Worm (Caenorhabditis elegans): ENCODE measurements around the gene srv-25.

srv-25 gene

ce11 chrIV:6335908-6336307 lies 32.4 kb upstream of the srv-25 start, which contains the start of gene mif-4:
TSS of gene mif-4 (minus strand) at chrIV:6335994.
- no peak for TF ChIP-seq ceh-45 (GFP tag; IDR thresholded peaks at IDR 0.05)

- TF ChIP-seq ceh-48 (tag; optimal IDR thresholded peaks at IDR 0.05) (no peak), ceh-19 (GFP tag; optimal IDR thresholded peaks at IDR 0.05) (no peak), pqm-1 (tag; optimal IDR thresholded peaks at IDR 0.05) (no peak), hlh-8 (tag; optimal IDR thresholded peaks at IDR 0.05) (no peak), T23F11.4 (GFP tag; optimal IDR thresholded peaks at IDR 0.05) (no peak), lin-11 (tag; optimal IDR thresholded peaks at IDR 0.05) (no peak), ceh-31 (tag; optimal IDR thresholded peaks at IDR 0.05) (no peak), ceh-34 (tag; optimal IDR thresholded peaks at IDR 0.05) (no peak), ceh-14 (tag; optimal IDR thresholded peaks at IDR 0.05) (no peak), dve-1 (tag; optimal IDR thresholded peaks at IDR 0.05) (no peak), fkh-6 (tag; optimal IDR thresholded peaks at IDR 0.05) (no peak), C08G9.2 (tag; optimal IDR thresholded peaks at IDR 0.05) (no peak), hlh-13 (GFP tag; optimal IDR thresholded peaks at IDR 0.05) (no peak), ama-1 (optimal IDR thresholded peaks at IDR 0.05) (no peak), tbx-2 (tag; optimal IDR thresholded peaks at IDR 0.05) (no peak)
These were observed 30.4 kb upstream of the srv-25 start, which contains the start of gene blos-2 for ce11 chrIV:6333915-6334314. TSS of gene blos-2 (plus strand) at chrIV:6334215.

ce11 chrIV:6330790-6331189 lies 27.2 kb upstream of the srv-25 start:
- no peak for TF ChIP-seq nhr-11 (tag; optimal IDR thresholded peaks at IDR 0.05)
- peak; percentile 11 for TF ChIP-seq rnt-1 (tag; optimal IDR thresholded peaks at IDR 0.05)
- peak; percentile 56 for TF ChIP-seq elt-2 (tag; optimal IDR thresholded peaks at IDR 0.05)
- TF ChIP-seq K02D7.2 (tag; optimal IDR thresholded peaks at IDR 0.05) = no peak
- TF ChIP-seq elt-4 (tag; optimal IDR thresholded peaks at IDR 0.05) = no peak

ce11 chrIV:6329339-6329738 lies 25.8 kb upstream of the srv-25 start, which contains the start of gene seu-1:
TSS of gene seu-1 (plus strand) at chrIV:6329639.
- TF ChIP-seq C38D4.7 (GFP tag; optimal IDR thresholded peaks at IDR 0.05) (no peak), tbx-2 (tag; optimal IDR thresholded peaks at IDR 0.05) (no peak), ceh-48 (tag; optimal IDR thresholded peaks at IDR 0.05) (no peak), ref-2 (tag; optimal IDR thresholded peaks at IDR 0.05) (no peak), lin-11 (tag; optimal IDR thresholded peaks at IDR 0.05) (no peak), elt-4 (tag; optimal IDR thresholded peaks at IDR 0.05) (no peak), dmd-4 (tag; optimal IDR thresholded peaks at IDR 0.05; ENCODE audit: borderline replicate concordance) (no peak), ceh-24 (tag; optimal IDR thresholded peaks at IDR 0.05) (no peak), sdc-2 (tag; optimal IDR thresholded peaks at IDR 0.05) (no peak), K09A11.1 (tag; optimal IDR thresholded peaks at IDR 0.05; ENCODE audit: insufficient read depth) (no peak), ttx-3 (tag; optimal IDR thresholded peaks at IDR 0.05) (no peak), fax-1 (tag; optimal IDR thresholded peaks at IDR 0.05) (no peak), ztf-16 (tag; optimal IDR thresholded peaks at IDR 0.05) (no peak), ceh-6 (GFP tag; optimal IDR thresholded peaks at IDR 0.05) (no peak), dve-1 (tag; optimal IDR thresholded peaks at IDR 0.05) (no peak), nfya-1 (tag; optimal IDR thresholded peaks at IDR 0.05) (no peak), ceh-18 (tag; optimal IDR thresholded peaks at IDR 0.05) (no peak), ceh-9 (tag; optimal IDR thresholded peaks at IDR 0.05) (no peak)

- no peak for TF ChIP-seq ztf-16 (tag; optimal IDR thresholded peaks at IDR 0.05)
- TF ChIP-seq nfya-1 (tag; optimal IDR thresholded peaks at IDR 0.05) = no peak
- no peak for TF ChIP-seq ceh-18 (tag; optimal IDR thresholded peaks at IDR 0.05)
- no peak for TF ChIP-seq ahr-1 (tag; optimal IDR thresholded peaks at IDR 0.05)
- no peak for TF ChIP-seq ceh-48 (tag; optimal IDR thresholded peaks at IDR 0.05)
- no peak for TF ChIP-seq che-1 (tag; optimal IDR thresholded peaks at IDR 0.05)
- TF ChIP-seq C08G9.2 (tag; optimal IDR thresholded peaks at IDR 0.05) = no peak
These were observed 24.7 kb upstream of the srv-25 start for ce11 chrIV:6328198-6328597.
